Worm (Caenorhabditis elegans) whole organism, young adult: ENCODE measurements around the gene odr-7.

Source experiments
- C06A6.2 ChIP-seq: fragments of 200-800 bp; sonication (Bioruptor generic); conservative IDR thresholded peaks from 2 replicates; pipeline ENCODE4 v1.3.6; 2022; ENCODE audit warnings: missing genetic modification characterization, missing compliant biosample characterization
- F22D6.2 ChIP-seq: sonication (generic microtip); optimal IDR thresholded peaks from 2 replicates; lab custom pipeline; 2016; ENCODE audit warnings: mild to moderate bottlenecking, missing genetic modification characterization, missing compliant biosample characterization
- F52B5.7 ChIP-seq: sonication (generic microtip); optimal IDR thresholded peaks from 2 replicates; lab custom pipeline; 2016; ENCODE audit warnings: mild to moderate bottlenecking, missing genetic modification characterization, missing compliant biosample characterization
- K11D2.4 ChIP-seq: fragments of 200-800 bp; sonication (Bioruptor generic); IDR thresholded peaks from 2 replicates; pipeline ENCODE4 v1.3.6; 2022; ENCODE audit warnings: missing genetic modification reagents, missing genetic modification characterization, missing compliant biosample characterization
- T26A5.8 ChIP-seq: sonication (generic microtip); optimal IDR thresholded peaks from 2 replicates; lab custom pipeline; 2016; ENCODE audit warnings: missing genetic modification characterization, missing compliant biosample characterization
- Y53F4B.3 ChIP-seq: fragments of 200-800 bp; sonication (Bioruptor generic); IDR thresholded peaks from 2 replicates; pipeline ENCODE4 v1.3.6; 2022; ENCODE audit warnings: missing genetic modification reagents, missing genetic modification characterization, missing compliant biosample characterization
- Y79H2A.3 ChIP-seq: fragments of 200-800 bp; sonication (Bioruptor generic); conservative IDR thresholded peaks from 2 replicates; pipeline ENCODE4 v1.3.6; 2022; ENCODE audit warnings: missing genetic modification reagents, missing genetic modification characterization, missing compliant biosample characterization
- ZK185.1 ChIP-seq: sonication (generic microtip); optimal IDR thresholded peaks from 2 replicates; lab custom pipeline; 2016; ENCODE audit warnings: mild to moderate bottlenecking, missing genetic modification characterization, missing compliant biosample characterization; ENCODE audit not compliant: poor library complexity, severe bottlenecking
- atf-7 ChIP-seq: sonication (generic microtip); optimal IDR thresholded peaks from 2 replicates; lab custom pipeline; 2017; ENCODE audit warnings: mild to moderate bottlenecking, missing genetic modification characterization, missing compliant biosample characterization
- attf-6 ChIP-seq: fragments of 200-800 bp; sonication (Bioruptor generic); IDR thresholded peaks from 2 replicates; pipeline ENCODE4 v1.3.6; 2022; ENCODE audit warnings: missing genetic modification reagents, missing genetic modification characterization, missing compliant biosample characterization
- ccch-3 ChIP-seq: fragments of 200-800 bp; sonication (Bioruptor generic); optimal IDR thresholded peaks from 2 replicates; lab custom pipeline; 2018; ENCODE audit warnings: mild to moderate bottlenecking, missing genetic modification characterization, missing compliant biosample characterization
- cebp-1 ChIP-seq, 2 experiments: fragments of 200-800 bp in 1 of 2; sonication (Bioruptor generic) in 1 of 2; sonication (generic microtip) in 1 of 2; IDR thresholded peaks in 1 of 2; optimal IDR thresholded peaks in 1 of 2; 2 replicates each; pipeline versions ENCODE4 v1.3.6 to Lab custom; 2017 to 2022; ENCODE audit warnings: missing compliant biosample characterization in 2 of 2, missing genetic modification characterization in 2 of 2, mild to moderate bottlenecking in 1 of 2, missing genetic modification reagents in 1 of 2, moderate library complexity in 1 of 2
- cebp-2 ChIP-seq: fragments of 200-800 bp; sonication (Bioruptor generic); IDR thresholded peaks from 2 replicates; pipeline ENCODE4 v1.3.6; 2022; ENCODE audit warnings: missing genetic modification characterization, missing compliant biosample characterization
- ceh-27 ChIP-seq: fragments of 200-800 bp; sonication (Bioruptor generic); optimal IDR thresholded peaks from 2 replicates; lab custom pipeline; 2018; ENCODE audit warnings: mild to moderate bottlenecking, missing genetic modification characterization, moderate library complexity, missing compliant biosample characterization
- ceh-91 ChIP-seq: fragments of 200-800 bp; sonication (Bioruptor generic); IDR thresholded peaks from 2 replicates; pipeline ENCODE4 v1.3.6; 2022; ENCODE audit warnings: missing genetic modification reagents, missing genetic modification characterization, missing compliant biosample characterization
- chd-7 ChIP-seq: sonication (generic microtip); optimal IDR thresholded peaks from 2 replicates; lab custom pipeline; 2016; ENCODE audit warnings: mild to moderate bottlenecking, missing genetic modification characterization, moderate library complexity, missing compliant biosample characterization
- dpff-1 ChIP-seq: sonication (generic microtip); optimal IDR thresholded peaks from 2 replicates; lab custom pipeline; 2017; ENCODE audit warnings: mild to moderate bottlenecking, missing genetic modification characterization, missing compliant biosample characterization
- dpl-1 ChIP-seq: fragments of 150-350 bp; optimal IDR thresholded peaks from 2 replicates; lab custom pipeline; 2014; ENCODE audit warnings: missing biosample characterization, missing genetic modification reagents, missing genetic modification characterization
- egl-44 ChIP-seq: fragments of 200-800 bp; sonication (Bioruptor generic); IDR thresholded peaks from 2 replicates; pipeline ENCODE4 v1.3.6; 2022; ENCODE audit warnings: missing genetic modification reagents, missing genetic modification characterization, missing compliant biosample characterization
- ekl-4 ChIP-seq: fragments of 200-800 bp; sonication (Bioruptor generic); IDR thresholded peaks from 2 replicates; pipeline ENCODE4 v1.3.6; 2022; ENCODE audit warnings: missing genetic modification reagents, missing genetic modification characterization, missing compliant biosample characterization
- fkh-3 ChIP-seq: sonication (generic microtip); optimal IDR thresholded peaks from 2 replicates; lab custom pipeline; 2016; ENCODE audit warnings: mild to moderate bottlenecking, missing genetic modification characterization, missing compliant biosample characterization
- let-607 ChIP-seq, 2 experiments: fragments of 200-800 bp in 1 of 2; sonication (Bioruptor generic) in 1 of 2; sonication (generic microtip) in 1 of 2; optimal IDR thresholded peaks; 2 replicates each; lab custom pipeline; 2016 to 2018; ENCODE audit warnings: mild to moderate bottlenecking in 2 of 2, missing compliant biosample characterization in 2 of 2, missing genetic modification characterization in 2 of 2, moderate library complexity in 2 of 2, missing genotype in 1 of 2
- lin-40 ChIP-seq: sonication (generic microtip); optimal IDR thresholded peaks from 2 replicates; lab custom pipeline; 2016; ENCODE audit warnings: missing genetic modification characterization, mild to moderate bottlenecking, missing compliant biosample characterization, missing genotype, missing genetic modification reagents
- lin-54 ChIP-seq: fragments of 200-800 bp; sonication (Bioruptor generic); optimal IDR thresholded peaks from 2 replicates; lab custom pipeline; 2018; ENCODE audit warnings: mild to moderate bottlenecking, missing genetic modification characterization, missing compliant biosample characterization
- madf-10 ChIP-seq: sonication (generic microtip); optimal IDR thresholded peaks from 2 replicates; lab custom pipeline; 2016; ENCODE audit warnings: mild to moderate bottlenecking, missing genetic modification characterization, missing compliant biosample characterization
- madf-6 ChIP-seq: fragments of 200-800 bp; sonication (Bioruptor generic); IDR thresholded peaks from 2 replicates; pipeline ENCODE4 v1.3.6; 2022; ENCODE audit warnings: missing genetic modification reagents, missing genetic modification characterization, missing compliant biosample characterization
- mcd-1 ChIP-seq: fragments of 200-800 bp; sonication (Bioruptor generic); IDR thresholded peaks from 2 replicates; pipeline ENCODE4 v1.3.6; 2022; ENCODE audit warnings: missing genetic modification reagents, missing genetic modification characterization, missing compliant biosample characterization
- mes-4 ChIP-seq: sonication (generic microtip); optimal IDR thresholded peaks from 2 replicates; lab custom pipeline; 2016; ENCODE audit warnings: missing genotype, missing genetic modification characterization, missing compliant biosample characterization
- nfya-1 ChIP-seq: sonication (generic microtip); optimal IDR thresholded peaks from 2 replicates; lab custom pipeline; 2017; ENCODE audit warnings: antibody characterized with exemption, missing compliant biosample characterization, missing genetic modification characterization, borderline replicate concordance; ENCODE audit not compliant: insufficient read depth
- nhr-80 ChIP-seq: sonication (generic microtip); optimal IDR thresholded peaks from 2 replicates; lab custom pipeline; 2016; ENCODE audit warnings: missing genetic modification characterization, missing compliant biosample characterization
- pha-4 ChIP-seq: fragments of 150-350 bp; sonication (generic microtip); optimal IDR thresholded peaks from 2 replicates; lab custom pipeline; 2014; ENCODE audit warnings: missing biosample characterization, missing genetic modification reagents, missing genetic modification characterization
- repo-1 ChIP-seq: sonication (generic microtip); optimal IDR thresholded peaks from 2 replicates; lab custom pipeline; 2017; ENCODE audit warnings: mild to moderate bottlenecking, missing genetic modification characterization, missing compliant biosample characterization
- snpc-4 ChIP-seq, 5 experiments: fragments of 150-350 bp in 1 of 5; sonication (generic microtip) in 4 of 5; optimal IDR thresholded peaks; 2 replicates each; lab custom pipeline; 2014 to 2018; ENCODE audit warnings: missing genetic modification characterization in 5 of 5, missing biosample characterization in 3 of 5, antibody characterized with exemption in 2 of 5, mild to moderate bottlenecking in 2 of 5, missing compliant biosample characterization in 2 of 5, missing genotype in 2 of 5, moderate library complexity in 2 of 5, missing genetic modification reagents in 1 of 5
- somi-1 ChIP-seq: fragments of 200-800 bp; sonication (Bioruptor generic); optimal IDR thresholded peaks from 2 replicates; lab custom pipeline; 2018; ENCODE audit warnings: mild to moderate bottlenecking, missing genetic modification characterization, missing compliant biosample characterization
- tbp1 ChIP-seq: fragments of 200-800 bp; sonication (Bioruptor generic); optimal IDR thresholded peaks from 2 replicates; lab custom pipeline; 2018; ENCODE audit warnings: mild to moderate bottlenecking, missing genetic modification characterization, missing compliant biosample characterization
- tlf-1 ChIP-seq: fragments of 200-800 bp; sonication (Bioruptor generic); optimal IDR thresholded peaks from 2 replicates; lab custom pipeline; 2018; ENCODE audit warnings: mild to moderate bottlenecking, missing genetic modification characterization, missing compliant biosample characterization
- unc-62 ChIP-seq: fragments of 150-350 bp; optimal IDR thresholded peaks from 2 replicates; lab custom pipeline; 2014; ENCODE audit warnings: missing biosample characterization, missing genetic modification reagents, missing genetic modification characterization
- zim-3 ChIP-seq: sonication (generic microtip); optimal IDR thresholded peaks from 2 replicates; lab custom pipeline; 2017; ENCODE audit warnings: mild to moderate bottlenecking, missing genetic modification characterization, moderate library complexity, missing compliant biosample characterization
- ztf-22 ChIP-seq: fragments of 200-800 bp; sonication (Bioruptor generic); optimal IDR thresholded peaks from 2 replicates; lab custom pipeline; 2018; ENCODE audit warnings: mild to moderate bottlenecking, missing genetic modification characterization, moderate library complexity, missing compliant biosample characterization
- ztf-26 ChIP-seq: sonication (generic microtip); optimal IDR thresholded peaks from 2 replicates; lab custom pipeline; 2017; ENCODE audit warnings: missing genetic modification characterization, missing compliant biosample characterization
- ztf-3 ChIP-seq: fragments of 200-800 bp; sonication (Bioruptor generic); optimal IDR thresholded peaks from 2 replicates; lab custom pipeline; 2018; ENCODE audit warnings: mild to moderate bottlenecking, missing genetic modification characterization, missing compliant biosample characterization

odr-7 gene

ce11 chrX:12503288-12503803 is 41.9 kb upstream of the odr-7 start, which contains the start of gene sdz-19:
TSS of gene sdz-19 (minus strand) at chrX:12503338.
- peak; percentile 36; the same call in 1 of the 2 replicates for TF ChIP-seq ekl-4 (GFP tag; lab: Robert Waterston, UW)
- TF ChIP-seq T26A5.8 (tag; lab: Kevin White, UChicago), result no peak
- TF ChIP-seq cebp-2 (GFP tag; lab: Robert Waterston, UW), result 0 out of 2 replicates have a peak, but pooled peaks have one; percentile 25
- TF ChIP-seq zim-3 (tag; lab: Kevin White, UChicago), result peak; percentile 57
- no peak for TF ChIP-seq ZK185.1 (tag; lab: Kevin White, UChicago)
- TF ChIP-seq F52B5.7 (tag; lab: Kevin White, UChicago), result no peak
- peak; percentile 1 for TF ChIP-seq repo-1 (tag; lab: Kevin White, UChicago)
- no peak for TF ChIP-seq ceh-27
- TF ChIP-seq madf-6 (GFP tag; lab: Robert Waterston, UW), result peak; percentile 32; the same call in 1 of the 2 replicates
- TF ChIP-seq attf-6 (GFP tag; lab: Robert Waterston, UW), result 0 out of 2 replicates have a peak, but pooled peaks have one; percentile 22
- TF ChIP-seq lin-54 (GFP tag; lab: Kevin White, UChicago), result no peak
- no peak for TF ChIP-seq cebp-1 (GFP tag; IDR thresholded peaks at IDR 0.05; lab: Robert Waterston, UW)
- TF ChIP-seq cebp-1 (tag; optimal IDR thresholded peaks at IDR 0.05; lab: Kevin White, UChicago), result peak; percentile 27
- TF ChIP-seq ceh-91 (GFP tag; lab: Robert Waterston, UW), result no peak
- TF ChIP-seq dpff-1, result no peak
- no peak for TF ChIP-seq madf-10 (tag; lab: Kevin White, UChicago)

- 0 out of 2 replicates have a peak, but pooled peaks have one; percentile 17 for TF ChIP-seq Y79H2A.3
- peak; percentile 97; the same call in 1 of the 2 replicates for TF ChIP-seq Y53F4B.3 (GFP tag; lab: Robert Waterston, UW)
- TF ChIP-seq, all 124 proteins: peak for 2; not testable (repeated sequence) for 122
These were observed 41.1 kb upstream of the odr-7 start for ce11 chrX:12502582-12502981.

- TF ChIP-seq nfya-1 (tag; lab: Kevin White, UChicago), result no peak
- no peak for TF ChIP-seq dpl-1 (GFP tag; lab: Kevin White, UChicago)
- TF ChIP-seq ztf-3 (GFP tag; lab: Kevin White, UChicago), result peak; percentile 16
- peak; percentile 84 for TF ChIP-seq F22D6.2 (tag; lab: Kevin White, UChicago)
- peak; percentile 79 for TF ChIP-seq somi-1 (GFP tag; lab: Kevin White, UChicago)
- peak; percentile 86 for TF ChIP-seq ztf-26 (tag; lab: Kevin White, UChicago)
- 0 out of 2 replicates have a peak, but pooled peaks have one; percentile 37 for TF ChIP-seq egl-44 (GFP tag; lab: Robert Waterston, UW)
- no peak for TF ChIP-seq ccch-3
- TF ChIP-seq chd-7 (tag; lab: Kevin White, UChicago), result peak; percentile 62
- TF ChIP-seq tbp1 (GFP tag; lab: Kevin White, UChicago), result peak; percentile 44
- peak; percentile 2 for TF ChIP-seq unc-62 (GFP tag; lab: Kevin White, UChicago)
- peak; percentile 84 for TF ChIP-seq nhr-80 (tag; lab: Kevin White, UChicago)
- TF ChIP-seq C06A6.2, result peak; percentile 53; the same call in 1 of the 2 replicates
- TF ChIP-seq K11D2.4 (GFP tag; lab: Robert Waterston, UW), result 0 out of 2 replicates have a peak, but pooled peaks have one; percentile 47
- peak; percentile 70 for TF ChIP-seq ztf-22
- no peak for TF ChIP-seq fkh-3
- TF ChIP-seq lin-40, result peak; percentile 86
- no peak for TF ChIP-seq Y53F4B.3 (GFP tag; lab: Robert Waterston, UW)
- TF ChIP-seq snpc-4 (GFP tag; optimal IDR thresholded peaks at IDR 0.05; lab: Kevin White, UChicago), result no peak
- TF ChIP-seq snpc-4 (tag; optimal IDR thresholded peaks at IDR 0.05; lab: Kevin White, UChicago), result no peak
- TF ChIP-seq madf-10 (tag; lab: Kevin White, UChicago), result peak; percentile 8
- TF ChIP-seq mcd-1 (GFP tag; lab: Robert Waterston, UW), result peak; percentile 38; the same call in 1 of the 2 replicates
- TF ChIP-seq atf-7 (tag; lab: Kevin White, UChicago), result peak; percentile 71
- peak; percentile 64 for TF ChIP-seq pha-4 (tag; lab: Kevin White, UChicago)
- TF ChIP-seq mes-4 (tag; lab: Kevin White, UChicago), result no peak
- TF ChIP-seq tlf-1 (GFP tag; lab: Kevin White, UChicago), result peak; percentile 39
- TF ChIP-seq cebp-1 (GFP tag; IDR thresholded peaks at IDR 0.05; lab: Robert Waterston, UW), result peak; percentile 13; the same call in 1 of the 2 replicates
- no peak for TF ChIP-seq cebp-1 (tag; optimal IDR thresholded peaks at IDR 0.05; lab: Kevin White, UChicago)
- peak in 1 of 2 experiments; percentile 64 for TF ChIP-seq let-607 (tag; optimal IDR thresholded peaks at IDR 0.05; lab: Kevin White, UChicago)
These were observed 39.3 kb upstream of the odr-7 start for ce11 chrX:12500777-12501176.
